Fruit fly (Drosophila melanogaster): ENCODE measurements around the gene Jwa.

Jwa gene

dm6 chr2L:18665952-18666606, 39.4 kb downstream of the Jwa start (continued):
- TF ChIP-seq Doc3 (GFP tag; IDR thresholded peaks at IDR 0.05; ENCODE audit: partially characterized antibody) (no peak), schlank (tag; optimal IDR thresholded peaks at IDR 0.05) (no peak), CG2678 (tag; optimal IDR thresholded peaks at IDR 0.05) (no peak), E2f2 (GFP tag; IDR thresholded peaks at IDR 0.05) (peak; percentile 27; the same call in 1 of the 2 replicates), HmgZ (tag; optimal IDR thresholded peaks at IDR 0.05) (peak; percentile 70), CG8388 (GFP tag; optimal IDR thresholded peaks at IDR 0.05) (no peak), CG3407 (GFP tag; optimal IDR thresholded peaks at IDR 0.05) (no peak), ttk (GFP tag; IDR thresholded peaks at IDR 0.05) (no peak; the same call in 1 of the 2 replicates), sens (GFP tag) (peak; percentile 77), peb (GFP tag; IDR thresholded peaks at IDR 0.05) (no peak), Sox102F (GFP tag; optimal IDR thresholded peaks at IDR 0.05) (peak; percentile 57), rib (GFP tag; IDR thresholded peaks at IDR 0.05) (no peak), zen2 (GFP tag; IDR thresholded peaks at IDR 0.05; ENCODE audit: partially characterized antibody) (no peak), Hr3 (GFP tag; optimal IDR thresholded peaks at IDR 0.05) (peak; percentile 41), CG17359 (tag; optimal IDR thresholded peaks at IDR 0.05) (peak; percentile 34), Dip2 (GFP tag; IDR thresholded peaks at IDR 0.05) (no peak), bab2 (GFP tag; optimal IDR thresholded peaks at IDR 0.05) (peak; percentile 43), ash1 (GFP tag; optimal IDR thresholded peaks at IDR 0.05) (no peak), D19A (tag; optimal IDR thresholded peaks at IDR 0.05) (peak; percentile 39), pho (GFP tag; optimal IDR thresholded peaks at IDR 0.05) (no peak), CG4404 (GFP tag; IDR thresholded peaks at IDR 0.05) (no peak), Sin3A (optimal IDR thresholded peaks at IDR 0.05) (no peak), Kr (GFP tag; optimal IDR thresholded peaks at IDR 0.05) (no peak), sens-2 (GFP tag; IDR thresholded peaks at IDR 0.05) (no peak), CG17361 (GFP tag; IDR thresholded peaks at IDR 0.05) (no peak), Doc2 (GFP tag; IDR thresholded peaks at IDR 0.05) (no peak), MESR4 (GFP tag; optimal IDR thresholded peaks at IDR 0.05) (no peak), Taf1 (GFP tag; IDR thresholded peaks at IDR 0.05) (no peak), CG13775 (GFP tag; optimal IDR thresholded peaks at IDR 0.05) (no peak), Pdp1 (GFP tag; optimal IDR thresholded peaks at IDR 0.05) (peak in 1 of 2 experiments; percentile 58), pzg (GFP tag; optimal IDR thresholded peaks at IDR 0.05) (peak; percentile 5), tna (GFP tag; IDR thresholded peaks at IDR 0.05; ENCODE audit: partially characterized antibody) (no peak), CG11723 (GFP tag; optimal IDR thresholded peaks at IDR 0.05) (no peak), dati (GFP tag; IDR thresholded peaks at IDR 0.05) (no peak), CkIIα-i1 (GFP tag; IDR thresholded peaks at IDR 0.05) (no peak), lab (GFP tag; optimal IDR thresholded peaks at IDR 0.05) (peak; percentile 9), Lhr (GFP tag; optimal IDR thresholded peaks at IDR 0.05) (peak; percentile 83), GATAe (GFP tag; conservative IDR thresholded peaks at IDR 0.05) (no peak), B-H1 (GFP tag; IDR thresholded peaks at IDR 0.05) (no peak), fd3F (GFP tag; optimal IDR thresholded peaks at IDR 0.05) (no peak), Myb (GFP tag; optimal IDR thresholded peaks at IDR 0.05) (peak; percentile 85), sima (GFP tag; optimal IDR thresholded peaks at IDR 0.05) (no peak), Mad (GFP tag; optimal IDR thresholded peaks at IDR 0.05) (no peak), D19B (GFP tag; optimal IDR thresholded peaks at IDR 0.05) (no peak), Lim3 (GFP tag; IDR thresholded peaks at IDR 0.05) (no peak), hth (optimal IDR thresholded peaks at IDR 0.05) (no peak), CG15479 (GFP tag; optimal IDR thresholded peaks at IDR 0.05) (no peak), CG1832 (GFP tag; optimal IDR thresholded peaks at IDR 0.05) (no peak), Bteb2 (GFP tag; optimal IDR thresholded peaks at IDR 0.05) (no peak), h (optimal IDR thresholded peaks at IDR 0.05) (no peak), Hsf (GFP tag; optimal IDR thresholded peaks at IDR 0.05) (peak; percentile 62), Xrp1 (GFP tag; IDR thresholded peaks at IDR 0.05) (no peak)

All from whole organism, embryonic.